Worm (Caenorhabditis elegans) whole organism, young adult: ENCODE results near the gene T11G6.5.

ENCODE experiments used
- C06A6.2 ChIP-seq: fragments of 200-800 bp; sonication (Bioruptor generic); conservative IDR thresholded peaks from 2 replicates; pipeline ENCODE4 v1.3.6; 2022; ENCODE audit warnings: missing genetic modification characterization, missing compliant biosample characterization
- F22D6.2 ChIP-seq: sonication (generic microtip); optimal IDR thresholded peaks from 2 replicates; lab custom pipeline; 2016; ENCODE audit warnings: mild to moderate bottlenecking, missing genetic modification characterization, missing compliant biosample characterization
- F57C9.4 ChIP-seq: sonication (generic microtip); optimal IDR thresholded peaks from 2 replicates; lab custom pipeline; 2017; ENCODE audit warnings: mild to moderate bottlenecking, missing genetic modification characterization, missing compliant biosample characterization
- T07F8.4 ChIP-seq: sonication (generic microtip); optimal IDR thresholded peaks from 2 replicates; lab custom pipeline; 2016; ENCODE audit warnings: mild to moderate bottlenecking, missing genetic modification characterization, moderate library complexity, missing compliant biosample characterization
- Y53F4B.3 ChIP-seq: fragments of 200-800 bp; sonication (Bioruptor generic); IDR thresholded peaks from 2 replicates; pipeline ENCODE4 v1.3.6; 2022; ENCODE audit warnings: missing genetic modification reagents, missing genetic modification characterization, missing compliant biosample characterization
- Y95B8A.8 ChIP-seq: fragments of 200-800 bp; sonication (Bioruptor generic); IDR thresholded peaks from 2 replicates; pipeline ENCODE4 v1.3.6; 2022; ENCODE audit warnings: missing genetic modification reagents, missing genetic modification characterization, missing compliant biosample characterization
- ZK185.1 ChIP-seq: sonication (generic microtip); optimal IDR thresholded peaks from 2 replicates; lab custom pipeline; 2016; ENCODE audit warnings: mild to moderate bottlenecking, missing genetic modification characterization, missing compliant biosample characterization; ENCODE audit not compliant: poor library complexity, severe bottlenecking
- atf-7 ChIP-seq: sonication (generic microtip); optimal IDR thresholded peaks from 2 replicates; lab custom pipeline; 2017; ENCODE audit warnings: mild to moderate bottlenecking, missing genetic modification characterization, missing compliant biosample characterization
- athp-1 ChIP-seq: sonication (generic microtip); optimal IDR thresholded peaks from 2 replicates; lab custom pipeline; 2017; ENCODE audit warnings: mild to moderate bottlenecking, missing genetic modification characterization, missing compliant biosample characterization
- attf-5 ChIP-seq: fragments of 200-800 bp; sonication (Bioruptor generic); optimal IDR thresholded peaks from 2 replicates; lab custom pipeline; 2018; ENCODE audit warnings: mild to moderate bottlenecking, missing genetic modification characterization, missing compliant biosample characterization
- attf-6 ChIP-seq: fragments of 200-800 bp; sonication (Bioruptor generic); IDR thresholded peaks from 2 replicates; pipeline ENCODE4 v1.3.6; 2022; ENCODE audit warnings: missing genetic modification reagents, missing genetic modification characterization, missing compliant biosample characterization
- bed-2 ChIP-seq: fragments of 200-800 bp; sonication (Bioruptor generic); IDR thresholded peaks from 2 replicates; pipeline ENCODE4 v1.3.6; 2022; ENCODE audit warnings: missing genetic modification reagents, missing genetic modification characterization, missing compliant biosample characterization
- ccch-3 ChIP-seq: fragments of 200-800 bp; sonication (Bioruptor generic); optimal IDR thresholded peaks from 2 replicates; lab custom pipeline; 2018; ENCODE audit warnings: mild to moderate bottlenecking, missing genetic modification characterization, missing compliant biosample characterization
- cebp-1 ChIP-seq, 2 experiments: fragments of 200-800 bp in 1 of 2; sonication (Bioruptor generic) in 1 of 2; sonication (generic microtip) in 1 of 2; IDR thresholded peaks in 1 of 2; optimal IDR thresholded peaks in 1 of 2; 2 replicates each; pipeline versions ENCODE4 v1.3.6 to Lab custom; 2017 to 2022; ENCODE audit warnings: missing compliant biosample characterization in 2 of 2, missing genetic modification characterization in 2 of 2, mild to moderate bottlenecking in 1 of 2, missing genetic modification reagents in 1 of 2, moderate library complexity in 1 of 2
- ceh-100 ChIP-seq: fragments of 200-800 bp; sonication (Bioruptor generic); IDR thresholded peaks from 2 replicates; pipeline ENCODE4 v1.3.6; 2022; ENCODE audit warnings: missing genetic modification reagents, missing genetic modification characterization, missing compliant biosample characterization
- ceh-58 ChIP-seq: fragments of 200-800 bp; sonication (Bioruptor generic); IDR thresholded peaks from 2 replicates; pipeline ENCODE4 v1.3.6; 2022; ENCODE audit warnings: missing genetic modification characterization, missing compliant biosample characterization
- ceh-79 ChIP-seq: sonication (generic microtip); optimal IDR thresholded peaks from 2 replicates; lab custom pipeline; 2017; ENCODE audit warnings: mild to moderate bottlenecking, missing genetic modification characterization, missing compliant biosample characterization
- egl-18 ChIP-seq: fragments of 200-800 bp; sonication (Bioruptor generic); IDR thresholded peaks from 2 replicates; pipeline ENCODE4 v1.3.6; 2022; ENCODE audit warnings: missing genetic modification reagents, missing genetic modification characterization, missing compliant biosample characterization
- ets-4 ChIP-seq: fragments of 200-800 bp; sonication (Bioruptor generic); optimal IDR thresholded peaks from 2 replicates; lab custom pipeline; 2018; ENCODE audit warnings: mild to moderate bottlenecking, missing genetic modification characterization, missing compliant biosample characterization
- him-1 ChIP-seq: sonication (generic microtip); optimal IDR thresholded peaks from 2 replicates; lab custom pipeline; 2016; ENCODE audit warnings: missing genotype, missing genetic modification reagents, missing genetic modification characterization, missing compliant biosample characterization
- hsf-1 ChIP-seq: fragments of 200-800 bp; sonication (Bioruptor generic); IDR thresholded peaks from 2 replicates; pipeline ENCODE4 v1.3.6; 2022; ENCODE audit warnings: missing genetic modification reagents, missing genetic modification characterization, missing compliant biosample characterization
- lag-1 ChIP-seq: fragments of 200-800 bp; sonication (Bioruptor generic); IDR thresholded peaks from 2 replicates; pipeline ENCODE4 v1.3.6; 2022; ENCODE audit warnings: missing genetic modification reagents, missing genetic modification characterization, missing compliant biosample characterization
- lin-26 ChIP-seq: fragments of 200-800 bp; sonication (Bioruptor generic); IDR thresholded peaks from 2 replicates; pipeline ENCODE4 v1.3.6; 2022; ENCODE audit warnings: missing genetic modification reagents, missing genetic modification characterization, missing compliant biosample characterization
- lir-1 ChIP-seq: fragments of 200-800 bp; sonication (Bioruptor generic); conservative IDR thresholded peaks from 2 replicates; pipeline ENCODE4 v1.3.6; 2022; ENCODE audit warnings: missing genetic modification reagents, missing genetic modification characterization, missing compliant biosample characterization
- lsy-27 ChIP-seq: sonication (generic microtip); optimal IDR thresholded peaks from 2 replicates; lab custom pipeline; 2017; ENCODE audit warnings: missing genetic modification characterization, mild to moderate bottlenecking, missing compliant biosample characterization, antibody characterized with exemption, missing genotype, borderline replicate concordance; ENCODE audit not compliant: insufficient read depth
- madf-10 ChIP-seq: sonication (generic microtip); optimal IDR thresholded peaks from 2 replicates; lab custom pipeline; 2016; ENCODE audit warnings: mild to moderate bottlenecking, missing genetic modification characterization, missing compliant biosample characterization
- mes-4 ChIP-seq: sonication (generic microtip); optimal IDR thresholded peaks from 2 replicates; lab custom pipeline; 2016; ENCODE audit warnings: missing genotype, missing genetic modification characterization, missing compliant biosample characterization
- mxl-1 ChIP-seq: sonication (generic microtip); optimal IDR thresholded peaks from 2 replicates; lab custom pipeline; 2016; ENCODE audit warnings: missing genetic modification characterization, missing compliant biosample characterization
- nfya-1 ChIP-seq: sonication (generic microtip); optimal IDR thresholded peaks from 2 replicates; lab custom pipeline; 2017; ENCODE audit warnings: antibody characterized with exemption, missing compliant biosample characterization, missing genetic modification characterization, borderline replicate concordance; ENCODE audit not compliant: insufficient read depth
- nfyb-1 ChIP-seq: fragments of 200-800 bp; sonication (Bioruptor generic); IDR thresholded peaks from 2 replicates; pipeline ENCODE4 v1.3.6; 2022; ENCODE audit warnings: missing genetic modification reagents, missing genetic modification characterization, missing compliant biosample characterization
- nhr-80 ChIP-seq: sonication (generic microtip); optimal IDR thresholded peaks from 2 replicates; lab custom pipeline; 2016; ENCODE audit warnings: missing genetic modification characterization, missing compliant biosample characterization
- pbrm-1 ChIP-seq: fragments of 200-800 bp; sonication (Bioruptor generic); IDR thresholded peaks from 2 replicates; pipeline ENCODE4 v1.3.6; 2022; ENCODE audit warnings: missing genetic modification reagents, missing genetic modification characterization, missing compliant biosample characterization
- repo-1 ChIP-seq: sonication (generic microtip); optimal IDR thresholded peaks from 2 replicates; lab custom pipeline; 2017; ENCODE audit warnings: mild to moderate bottlenecking, missing genetic modification characterization, missing compliant biosample characterization
- rpc-1 ChIP-seq, 2 experiments: fragments of 150-350 bp in 1 of 2; sonication (generic microtip) in 1 of 2; optimal IDR thresholded peaks; 2 replicates each; lab custom pipeline; 2014 to 2018; ENCODE audit warnings: missing biosample characterization in 1 of 2, missing genetic modification characterization in 1 of 2, missing genetic modification reagents in 1 of 2, missing genotype in 1 of 2
- tlf-1 ChIP-seq: fragments of 200-800 bp; sonication (Bioruptor generic); optimal IDR thresholded peaks from 2 replicates; lab custom pipeline; 2018; ENCODE audit warnings: mild to moderate bottlenecking, missing genetic modification characterization, missing compliant biosample characterization
- unc-130 ChIP-seq: sonication (generic microtip); optimal IDR thresholded peaks from 2 replicates; lab custom pipeline; 2016; ENCODE audit warnings: missing genetic modification reagents, missing genetic modification characterization, missing compliant biosample characterization
- zfh-2 ChIP-seq: fragments of 200-800 bp; sonication (Bioruptor generic); conservative IDR thresholded peaks from 2 replicates; pipeline ENCODE4 v1.3.6; 2022; ENCODE audit warnings: missing genetic modification reagents, missing genetic modification characterization, missing compliant biosample characterization

T11G6.5 gene

ce11 chrIV:10817030-10817429 is 25.5 kb downstream of the T11G6.5 start (continued):
- TF ChIP-seq hsf-1 (GFP tag; lab: Robert Waterston, UW) (no peak), attf-5 (GFP tag; lab: Kevin White, UChicago) (peak; percentile 1), nfyb-1 (GFP tag; lab: Robert Waterston, UW) (no peak)

- no peak for TF ChIP-seq bed-2 (GFP tag; lab: Robert Waterston, UW)
- 0 out of 2 replicates have a peak, but pooled peaks have one; percentile 21 for TF ChIP-seq lin-26 (GFP tag; lab: Robert Waterston, UW)
- TF ChIP-seq, all 124 proteins: peak for 1
Measured at ce11 chrIV:10815950-10816349, 26.6 kb downstream of the T11G6.5 start.

- no peak for TF ChIP-seq attf-6 (GFP tag; lab: Robert Waterston, UW)
- no peak for TF ChIP-seq ets-4
- TF ChIP-seq lir-1 = no peak
- no peak for TF ChIP-seq ceh-79 (tag; lab: Kevin White, UChicago)
- no peak for TF ChIP-seq atf-7 (tag; lab: Kevin White, UChicago)
- TF ChIP-seq lag-1 (GFP tag; lab: Robert Waterston, UW) = no peak
- TF ChIP-seq, all 124 proteins: peak for 0
Measured at ce11 chrIV:10812099-10812498, 30.5 kb downstream of the T11G6.5 start, which contains the start of gene miz-1. TSS of gene miz-1 (plus strand) at chrIV:10812399.

ce11 chrIV:10811388-10811787 is 31.2 kb downstream of the T11G6.5 start:
- TF ChIP-seq ZK185.1 (no peak), nfya-1 (tag; lab: Kevin White, UChicago) (no peak), unc-130 (GFP tag; lab: Kevin White, UChicago) (no peak), him-1 (no peak), ceh-58 (GFP tag; lab: Robert Waterston, UW) (no peak), tlf-1 (GFP tag; lab: Kevin White, UChicago) (no peak), egl-18 (no peak), mes-4 (tag; lab: Kevin White, UChicago) (no peak), mxl-1 (tag; lab: Kevin White, UChicago) (no peak), ceh-100 (GFP tag; lab: Robert Waterston, UW) (no peak), pbrm-1 (no peak), lsy-27 (no peak), ets-4 (no peak)

ce11 chrIV:10810820-10811219 is 31.7 kb downstream of the T11G6.5 start:
- TF ChIP-seq cebp-1 (GFP tag; IDR thresholded peaks at IDR 0.05; lab: Robert Waterston, UW) (no peak), cebp-1 (tag; optimal IDR thresholded peaks at IDR 0.05; lab: Kevin White, UChicago) (peak; percentile 25), athp-1 (tag; lab: Kevin White, UChicago) (no peak), nfyb-1 (GFP tag; lab: Robert Waterston, UW) (0 out of 2 replicates have a peak, but pooled peaks have one; percentile 46), nhr-80 (tag; lab: Kevin White, UChicago) (peak; percentile 55)
- TF ChIP-seq, all 124 proteins: peak for 3

- TF ChIP-seq hsf-1 (GFP tag; lab: Robert Waterston, UW) (no peak), F57C9.4 (tag; lab: Kevin White, UChicago) (no peak)
Measured at ce11 chrIV:10803973-10804372, 38.6 kb downstream of the T11G6.5 start.

- no peak for TF ChIP-seq Y95B8A.8 (GFP tag; lab: Robert Waterston, UW)
- TF ChIP-seq T07F8.4 (tag; lab: Kevin White, UChicago) = no peak
- TF ChIP-seq rpc-1 (optimal IDR thresholded peaks at IDR 0.05; lab: Kevin White, UChicago) = no peak
- TF ChIP-seq rpc-1 (tag; optimal IDR thresholded peaks at IDR 0.05; lab: Kevin White, UChicago) = no peak
- TF ChIP-seq Y53F4B.3 (GFP tag; lab: Robert Waterston, UW) = no peak
- TF ChIP-seq repo-1 (tag; lab: Kevin White, UChicago) = no peak
- no peak for TF ChIP-seq F22D6.2 (tag; lab: Kevin White, UChicago)
- TF ChIP-seq madf-10 (tag; lab: Kevin White, UChicago) = no peak
- TF ChIP-seq C06A6.2 (GFP tag; lab: Robert Waterston, UW) = no peak
- no peak for TF ChIP-seq zfh-2 (GFP tag; lab: Robert Waterston, UW)
- no peak for TF ChIP-seq ZK185.1
- no peak for TF ChIP-seq ccch-3 (GFP tag; lab: Kevin White, UChicago)
Measured at ce11 chrIV:10799354-10799753, 43.2 kb downstream of the T11G6.5 start, which contains the start of gene zipt-2.1. TSS of gene zipt-2.1 (plus strand) at chrIV:10799654.
